Worm (Caenorhabditis elegans) whole organism, midembryonic: Measurements from ENCODE around the gene F48E8.4.

ENCODE experiments used
- T22C8.4 ChIP-seq: fragments of 200-800 bp; sonication (Bioruptor generic); IDR thresholded peaks from 2 replicates; pipeline ENCODE4 v1.3.6; 2022; ENCODE audit warnings: missing genetic modification characterization, missing compliant biosample characterization
- cog-1 ChIP-seq: sonication (generic microtip); optimal IDR thresholded peaks from 2 replicates; lab custom pipeline; 2016; ENCODE audit warnings: missing genetic modification characterization, missing compliant biosample characterization
- flt-1 ChIP-seq: fragments of 200-800 bp; sonication (Bioruptor generic); IDR thresholded peaks from 2 replicates; pipeline ENCODE4 v1.3.6; 2022; ENCODE audit warnings: missing genetic modification characterization, missing compliant biosample characterization
- med-1 ChIP-seq: sonication (generic microtip); optimal IDR thresholded peaks from 2 replicates; lab custom pipeline; 2017; ENCODE audit warnings: missing genetic modification characterization, mild to moderate bottlenecking, missing compliant biosample characterization, antibody characterized with exemption, missing genetic modification reagents; ENCODE audit not compliant: insufficient read depth
- ref-1 ChIP-seq: fragments of 200-800 bp; sonication (Bioruptor generic); conservative IDR thresholded peaks from 2 replicates; pipeline ENCODE4 v1.3.6; 2022; ENCODE audit warnings: missing genetic modification reagents, missing genetic modification characterization, missing compliant biosample characterization
- tab-1 ChIP-seq: fragments of 200-800 bp; sonication (Bioruptor generic); IDR thresholded peaks from 2 replicates; pipeline ENCODE4 v1.3.6; 2022; ENCODE audit warnings: missing genetic modification characterization, missing compliant biosample characterization
- ztf-23 ChIP-seq: fragments of 200-800 bp; sonication (Bioruptor generic); IDR thresholded peaks from 2 replicates; pipeline ENCODE4 v1.3.6; 2022; ENCODE audit warnings: missing genetic modification reagents, missing genetic modification characterization, missing compliant biosample characterization
- ztf-29 ChIP-seq: fragments of 200-800 bp; sonication (Bioruptor generic); IDR thresholded peaks from 2 replicates; pipeline ENCODE4 v1.3.6; 2022; ENCODE audit warnings: missing genetic modification reagents, missing genetic modification characterization, missing compliant biosample characterization

DNA sequence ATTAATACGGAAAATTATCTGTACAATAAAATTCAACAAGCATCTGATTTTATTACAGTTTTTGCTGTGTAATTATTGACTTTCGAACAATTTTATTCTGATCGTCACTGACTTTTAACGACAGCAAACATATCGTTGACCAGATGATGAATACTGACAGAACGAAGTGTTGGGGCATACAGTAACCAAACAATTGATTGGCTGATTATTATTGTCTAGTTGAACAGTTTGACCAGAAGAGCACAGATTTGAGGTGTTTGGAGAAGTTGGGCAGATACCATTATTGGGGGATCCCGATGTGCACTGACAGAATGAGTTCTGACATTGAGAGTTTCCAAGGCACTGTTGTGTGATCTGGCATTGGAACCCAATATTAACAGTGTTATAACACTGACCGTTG, 53.5 kb downstream of the F48E8.4 start:
- TF ChIP-seq flt-1 (GFP tag; lab: Robert Waterston, UW) (no peak), ztf-29 (no peak), med-1 (no peak), tab-1 (GFP tag; lab: Robert Waterston, UW) (no peak), ref-1 (GFP tag; lab: Robert Waterston, UW) (no peak), cog-1 (tag; lab: Kevin White, UChicago) (no peak), T22C8.4 (GFP tag; lab: Robert Waterston, UW) (no peak), ztf-23 (GFP tag; lab: Robert Waterston, UW) (no peak)
